Fruit fly (Drosophila melanogaster) Kc167 (cell line): ENCODE measurements around the gene PIG-P.

ENCODE experiments used
- insv ChIP-seq: fragments of >200 bp; optimal IDR thresholded peaks from 3 replicates; lab custom pipeline; 2018; ENCODE audit warnings: missing external identifiers
- psq ChIP-seq: fragments of >200 bp; optimal IDR thresholded peaks from 2 replicates; lab custom pipeline; 2017; ENCODE audit warnings: missing external identifiers

- TF ChIP-seq psq (lab: Kevin White, UChicago) (no peak), insv (lab: Kevin White, UChicago) (no peak)
Observed at dm6 chr3R:26055214-26055632, 2.8 kb downstream of the PIG-P start, which contains the start of gene Cmpk.
